Fruit fly (Drosophila melanogaster): Measurements from ENCODE around the gene Jhbp3.

- TF ChIP-seq CG8478 (optimal IDR thresholded peaks at IDR 0.05) = no peak
- TF ChIP-seq usp (GFP tag; optimal IDR thresholded peaks at IDR 0.05) = no peak
- TF ChIP-seq psq (optimal IDR thresholded peaks at IDR 0.05) = no peak
- no peak for TF ChIP-seq pan (optimal IDR thresholded peaks at IDR 0.05)
Measured at dm6 chr3R:4994659-4995058, 39.6 kb upstream of the Jhbp3 start.

Measured in whole organism.